Worm (Caenorhabditis elegans) whole organism, mixed stage, embryonic: ENCODE measurements around the gene K05D4.9.

ENCODE experiments used
- lin-13 ChIP-seq: fragments of 150-350 bp; optimal IDR thresholded peaks from 2 replicates; lab custom pipeline; 2014; ENCODE audit warnings: missing biosample characterization, missing genetic modification characterization
- nhr-12 ChIP-seq: fragments of 150-350 bp; optimal IDR thresholded peaks from 2 replicates; lab custom pipeline; 2014; ENCODE audit warnings: missing biosample characterization, missing genetic modification characterization
- nhr-237 ChIP-seq: fragments of 150-350 bp; optimal IDR thresholded peaks from 2 replicates; lab custom pipeline; 2014; ENCODE audit warnings: missing biosample characterization, missing genetic modification characterization
- sptf-1 ChIP-seq: sonication (generic microtip); optimal IDR thresholded peaks from 2 replicates; lab custom pipeline; 2017; ENCODE audit warnings: mild to moderate bottlenecking, missing genetic modification characterization, moderate library complexity, missing compliant biosample characterization

DNA sequence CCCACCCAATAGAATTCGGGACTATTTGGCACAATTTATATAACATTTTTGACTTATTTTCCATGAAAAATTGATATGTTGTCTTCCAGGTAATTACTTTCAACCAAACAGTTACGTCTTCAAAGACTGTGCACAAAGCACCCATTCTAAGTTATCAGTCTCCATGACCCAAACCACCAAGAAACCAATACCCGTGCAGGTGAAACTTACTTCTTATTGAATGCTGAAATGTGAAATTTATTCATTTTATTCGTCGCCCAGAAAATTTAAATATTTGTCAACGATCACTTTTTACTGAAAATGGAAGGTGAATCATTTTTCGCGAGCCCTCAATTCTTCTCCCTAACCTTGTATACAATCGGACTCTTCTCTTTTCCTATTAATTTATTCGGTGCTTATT lies 18.9 kb upstream of the K05D4.9 start, which contains the start of gene srh-281:
- no peak for TF ChIP-seq lin-13 (tag; lab: Kevin White, UChicago)
- no peak for TF ChIP-seq nhr-12
- no peak for TF ChIP-seq sptf-1 (tag; lab: Kevin White, UChicago)
- TF ChIP-seq nhr-237 (tag; lab: Kevin White, UChicago): no peak
